Fruit fly (Drosophila melanogaster) whole organism, embryonic: ENCODE measurements around the gene Ror.
A peak's percentile ranks its signal among the peaks of the same experiment; 100 is the strongest.

Experiments
- Bdp1 ChIP-seq: fragments of 200-800 bp; sonication (Bioruptor generic); optimal IDR thresholded peaks from 3 replicates; lab custom pipeline; 2016; ENCODE audit warnings: missing biosample characterization, missing genetic modification characterization
- CG10321 ChIP-seq: fragments of 200-800 bp; sonication (Bioruptor generic); IDR thresholded peaks from 2 replicates; pipeline ENCODE4 v1.3.6; 2022; ENCODE audit warnings: missing biosample characterization, missing genetic modification characterization
- CG11085 ChIP-seq: fragments of 200-800 bp; sonication (Bioruptor generic); IDR thresholded peaks from 2 replicates; pipeline ENCODE4 v1.3.6; 2022; ENCODE audit warnings: missing biosample characterization, missing genetic modification characterization
- CG11456 ChIP-seq: fragments of 200-800 bp; sonication (Bioruptor generic); IDR thresholded peaks from 3 replicates; pipeline ENCODE4 v1.3.6; 2022; ENCODE audit warnings: missing biosample characterization, missing genetic modification characterization
- CG11560 ChIP-seq: fragments of 200-800 bp; sonication (Bioruptor generic); IDR thresholded peaks from 3 replicates; pipeline ENCODE4 v1.3.6; 2022; ENCODE audit warnings: missing biosample characterization, missing genetic modification characterization
- CG12659 ChIP-seq: fragments of 200-800 bp; sonication (Bioruptor generic); optimal IDR thresholded peaks from 3 replicates; lab custom pipeline; 2017; ENCODE audit warnings: mild to moderate bottlenecking, missing biosample characterization, missing genetic modification reagents, missing genetic modification characterization
- CG12744 ChIP-seq: fragments of 200-800 bp; sonication (Bioruptor generic); optimal IDR thresholded peaks from 2 replicates; lab custom pipeline; 2016; ENCODE audit warnings: missing biosample characterization, missing genetic modification characterization
- CG1603 ChIP-seq: fragments of 200-800 bp; sonication (Bioruptor generic); optimal IDR thresholded peaks from 2 replicates; lab custom pipeline; 2019; ENCODE audit warnings: missing biosample characterization, mild to moderate bottlenecking, missing genetic modification characterization, moderate library complexity
- CG17568 ChIP-seq: fragments of 200-800 bp; sonication (Bioruptor generic); optimal IDR thresholded peaks from 2 replicates; lab custom pipeline; 2018; ENCODE audit warnings: missing biosample characterization, mild to moderate bottlenecking, missing genetic modification characterization, moderate library complexity
- CG18619 ChIP-seq: fragments of 200-800 bp; sonication (Bioruptor generic); optimal IDR thresholded peaks from 3 replicates; lab custom pipeline; 2017; ENCODE audit warnings: missing biosample characterization, mild to moderate bottlenecking, missing genetic modification characterization
- CG2678 ChIP-seq: fragments of 200-800 bp; sonication (Bioruptor generic); optimal IDR thresholded peaks from 3 replicates; lab custom pipeline; 2019; ENCODE audit warnings: missing biosample characterization, mild to moderate bottlenecking, missing genetic modification characterization, moderate library complexity
- CG30020 ChIP-seq: fragments of 200-800 bp; optimal IDR thresholded peaks from 2 replicates; lab custom pipeline; 2019; ENCODE audit warnings: missing biosample characterization, mild to moderate bottlenecking, missing genetic modification characterization, moderate library complexity
- CG30403 ChIP-seq: fragments of 200-800 bp; sonication (Bioruptor generic); optimal IDR thresholded peaks from 3 replicates; lab custom pipeline; 2016; ENCODE audit warnings: missing biosample characterization, missing genetic modification characterization
- CG30431 ChIP-seq: fragments of 200-800 bp; sonication (Bioruptor generic); optimal IDR thresholded peaks from 2 replicates; lab custom pipeline; 2017; ENCODE audit warnings: missing biosample characterization, missing genetic modification characterization
- CG4360 ChIP-seq: fragments of 200-800 bp; sonication (Bioruptor generic); IDR thresholded peaks from 2 replicates; pipeline ENCODE4 v1.3.6; 2022; ENCODE audit warnings: missing biosample characterization, missing genetic modification characterization
- CG4617 ChIP-seq: fragments of 200-800 bp; sonication (Bioruptor generic); optimal IDR thresholded peaks from 3 replicates; lab custom pipeline; 2016; ENCODE audit warnings: missing biosample characterization, missing genetic modification characterization, borderline replicate concordance
- CG5245 ChIP-seq: fragments of 200-800 bp; sonication (Bioruptor generic); optimal IDR thresholded peaks from 3 replicates; lab custom pipeline; 2016; ENCODE audit warnings: missing biosample characterization, missing genetic modification characterization
- CG6254 ChIP-seq: fragments of 200-800 bp; sonication (Bioruptor generic); optimal IDR thresholded peaks from 3 replicates; lab custom pipeline; 2017; ENCODE audit warnings: mild to moderate bottlenecking, missing biosample characterization, missing genetic modification reagents, missing genetic modification characterization
- CG6689 ChIP-seq: fragments of 200-800 bp; sonication (Bioruptor generic); IDR thresholded peaks from 2 replicates; pipeline ENCODE4 v1.3.6; 2022; ENCODE audit warnings: missing biosample characterization, missing genetic modification characterization
- CG7745 ChIP-seq: fragments of 200-800 bp; sonication (Bioruptor generic); optimal IDR thresholded peaks from 2 replicates; lab custom pipeline; 2018; ENCODE audit warnings: missing biosample characterization, mild to moderate bottlenecking, missing genetic modification characterization, moderate library complexity
- D19A ChIP-seq: fragments of 200-800 bp; optimal IDR thresholded peaks from 3 replicates; lab custom pipeline; 2019; ENCODE audit warnings: missing biosample characterization, mild to moderate bottlenecking, missing genetic modification characterization, moderate library complexity
- Dek ChIP-seq: fragments of 200-800 bp; sonication (Bioruptor generic); optimal IDR thresholded peaks from 3 replicates; lab custom pipeline; 2019; ENCODE audit warnings: missing biosample characterization, mild to moderate bottlenecking, missing genetic modification characterization, moderate library complexity
- E2f2 ChIP-seq: fragments of 200-800 bp; sonication (Bioruptor generic); IDR thresholded peaks from 2 replicates; pipeline ENCODE4 v1.3.6; 2022; ENCODE audit warnings: missing biosample characterization, missing genetic modification characterization
- Elba2 ChIP-seq: fragments of 200-800 bp; sonication (Bioruptor generic); optimal IDR thresholded peaks from 3 replicates; lab custom pipeline; 2016; ENCODE audit warnings: missing biosample characterization, missing genetic modification characterization
- Hmr ChIP-seq: fragments of 200-800 bp; sonication (Bioruptor generic); optimal IDR thresholded peaks from 3 replicates; lab custom pipeline; 2017; ENCODE audit warnings: mild to moderate bottlenecking, missing biosample characterization, missing genetic modification reagents, missing genetic modification characterization
- Lpt ChIP-seq: fragments of >200 bp; optimal IDR thresholded peaks from 2 replicates; lab custom pipeline; 2018; ENCODE audit warnings: missing biosample characterization, missing genetic modification characterization
- MBD-R2 ChIP-seq: fragments of 200-800 bp; sonication (Bioruptor generic); IDR thresholded peaks from 2 replicates; pipeline ENCODE4 v1.3.6; 2022; ENCODE audit warnings: missing biosample characterization, missing genetic modification characterization
- MESR4 ChIP-seq: fragments of 200-800 bp; sonication (Bioruptor generic); optimal IDR thresholded peaks from 2 replicates; lab custom pipeline; 2018; ENCODE audit warnings: missing biosample characterization, mild to moderate bottlenecking, missing genetic modification characterization, moderate library complexity
- NC2β ChIP-seq: fragments of 200-800 bp; sonication (Bioruptor generic); optimal IDR thresholded peaks from 2 replicates; lab custom pipeline; 2016; ENCODE audit warnings: missing biosample characterization, missing genetic modification characterization
- Opbp ChIP-seq: fragments of 200-800 bp; sonication (Bioruptor generic); IDR thresholded peaks from 3 replicates; pipeline ENCODE4 v1.3.6; 2022; ENCODE audit warnings: missing biosample characterization, missing genetic modification characterization; ENCODE audit not compliant: partially characterized antibody
- Ssrp ChIP-seq: fragments of 200-800 bp; sonication (Bioruptor generic); optimal IDR thresholded peaks from 2 replicates; lab custom pipeline; 2018; ENCODE audit warnings: missing biosample characterization, mild to moderate bottlenecking, missing genetic modification characterization, moderate library complexity
- YL-1 ChIP-seq: fragments of 200-800 bp; sonication (Bioruptor generic); optimal IDR thresholded peaks from 3 replicates; lab custom pipeline; 2017; ENCODE audit warnings: missing biosample characterization, mild to moderate bottlenecking, missing genetic modification characterization
- ash1 ChIP-seq: fragments of 200-800 bp; sonication (Bioruptor generic); optimal IDR thresholded peaks from 2 replicates; lab custom pipeline; 2018; ENCODE audit warnings: missing biosample characterization, mild to moderate bottlenecking, missing genetic modification characterization
- bcd ChIP-seq: fragments of 200-800 bp; sonication (Bioruptor generic); optimal IDR thresholded peaks from 2 replicates; lab custom pipeline; 2017; ENCODE audit warnings: missing biosample characterization, mild to moderate bottlenecking, missing genetic modification characterization
- btn ChIP-seq: fragments of 200-800 bp; sonication (Bioruptor generic); optimal IDR thresholded peaks from 2 replicates; lab custom pipeline; 2016; ENCODE audit warnings: missing biosample characterization, missing genetic modification characterization
- en ChIP-seq: fragments of 200-800 bp; sonication (Bioruptor generic); optimal IDR thresholded peaks from 2 replicates; lab custom pipeline; 2016; ENCODE audit warnings: missing biosample characterization, missing genetic modification characterization
- eve ChIP-seq, 2 experiments: fragments of >200 bp; optimal IDR thresholded peaks; 2 replicates each; lab custom pipeline; 2017; ENCODE audit warnings: missing biosample characterization in 2 of 2, missing genetic modification characterization in 2 of 2
- grn ChIP-seq: fragments of 200-800 bp; sonication (Bioruptor generic); optimal IDR thresholded peaks from 3 replicates; lab custom pipeline; 2017; ENCODE audit warnings: missing biosample characterization, missing genetic modification characterization
- kah ChIP-seq: fragments of 200-800 bp; sonication (Bioruptor generic); optimal IDR thresholded peaks from 2 replicates; lab custom pipeline; 2018; ENCODE audit warnings: missing biosample characterization, mild to moderate bottlenecking, missing genetic modification characterization
- onecut ChIP-seq: fragments of 200-800 bp; sonication (Bioruptor generic); IDR thresholded peaks from 2 replicates; pipeline ENCODE4 v1.3.6; 2022; ENCODE audit warnings: missing biosample characterization, missing genetic modification characterization
- pfk ChIP-seq: fragments of 200-800 bp; sonication (Bioruptor generic); optimal IDR thresholded peaks from 2 replicates; lab custom pipeline; 2018; ENCODE audit warnings: missing biosample characterization, mild to moderate bottlenecking, missing genetic modification characterization, moderate library complexity
- phol ChIP-seq: fragments of 200-800 bp; sonication (Bioruptor generic); optimal IDR thresholded peaks from 3 replicates; lab custom pipeline; 2018; ENCODE audit warnings: missing biosample characterization, mild to moderate bottlenecking, missing genetic modification characterization, moderate library complexity
- pzg ChIP-seq: fragments of 200-800 bp; sonication (Bioruptor generic); optimal IDR thresholded peaks from 3 replicates; lab custom pipeline; 2018; ENCODE audit warnings: missing biosample characterization, mild to moderate bottlenecking, missing genetic modification characterization, moderate library complexity
- row ChIP-seq: fragments of 200-800 bp; sonication (Bioruptor generic); IDR thresholded peaks from 3 replicates; pipeline ENCODE4 v1.3.6; 2022; ENCODE audit warnings: missing biosample characterization, missing genetic modification characterization
- sna ChIP-seq: fragments of 200-800 bp; sonication (Bioruptor generic); IDR thresholded peaks from 2 replicates; pipeline ENCODE4 v1.3.6; 2022; ENCODE audit warnings: missing biosample characterization, missing genetic modification characterization; ENCODE audit not compliant: partially characterized antibody
- stwl ChIP-seq: fragments of 200-800 bp; sonication (Bioruptor generic); optimal IDR thresholded peaks from 3 replicates; lab custom pipeline; 2018; ENCODE audit warnings: missing biosample characterization, mild to moderate bottlenecking, missing genetic modification characterization, moderate library complexity
- tio ChIP-seq: fragments of 200-800 bp; sonication (Bioruptor generic); optimal IDR thresholded peaks from 2 replicates; lab custom pipeline; 2017; ENCODE audit warnings: missing biosample characterization, missing genetic modification characterization, inconsistent platforms
- unc-4 ChIP-seq: fragments of 200-800 bp; sonication (Bioruptor generic); IDR thresholded peaks from 2 replicates; pipeline ENCODE4 v1.3.6; 2022; ENCODE audit warnings: missing biosample characterization, missing genetic modification characterization; ENCODE audit not compliant: partially characterized antibody
- vnd ChIP-seq: fragments of 200-800 bp; sonication (Bioruptor generic); IDR thresholded peaks from 3 replicates; pipeline ENCODE4 v1.3.6; 2022; ENCODE audit warnings: missing biosample characterization, missing genetic modification characterization; ENCODE audit not compliant: partially characterized antibody
- z ChIP-seq: fragments of 200-800 bp; sonication (Bioruptor generic); IDR thresholded peaks from 3 replicates; pipeline ENCODE4 v1.3.6; 2022; ENCODE audit warnings: missing biosample characterization, missing genetic modification characterization

The Ror gene

DNA sequence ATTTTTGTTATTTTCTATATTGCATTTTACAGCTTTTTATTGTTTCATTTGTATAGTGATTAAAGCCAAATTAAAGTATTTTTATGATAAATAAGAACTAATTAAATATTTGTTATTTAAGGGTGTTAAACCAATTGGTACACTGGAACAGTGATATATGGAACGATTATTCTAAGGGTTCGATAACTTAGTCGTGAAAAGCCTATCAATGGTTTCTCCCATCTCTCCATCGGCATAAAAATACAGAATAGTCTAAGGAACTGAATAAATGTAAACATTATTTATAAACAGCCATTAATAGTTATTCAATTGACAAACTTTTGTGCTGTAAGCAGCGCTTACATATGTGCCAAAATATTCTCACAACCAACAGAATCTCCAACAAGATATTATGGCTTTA is 13.5 kb downstream of the Ror start, which contains the start of gene Mob3 (continued):
- TF ChIP-seq YL-1 (GFP tag; lab: Kevin White, UChicago) (peak; percentile 53), CG2678 (no peak), row (peak; percentile 42; the same call in 1 of the 3 replicates), CG17568 (GFP tag; lab: Kevin White, UChicago) (peak; percentile 33), NC2β (GFP tag; lab: Kevin White, UChicago) (no peak), CG10321 (GFP tag; lab: Robert Waterston, UW) (no peak), Bdp1 (GFP tag; lab: Kevin White, UChicago) (no peak), CG12744 (GFP tag; lab: Kevin White, UChicago) (no peak), bcd (GFP tag; lab: Kevin White, UChicago) (no peak), MESR4 (peak; percentile 37), CG30431 (no peak), CG4360 (GFP tag; lab: Robert Waterston, UW) (no peak), Lpt (no peak), Opbp (peak; percentile 55; the same call in 1 of the 3 replicates), CG5245 (GFP tag; lab: Kevin White, UChicago) (no peak), sna (GFP tag; lab: Robert Waterston, UW) (0 out of 2 replicates have a peak, but pooled peaks have one; percentile 24), Hmr (GFP tag; lab: Kevin White, UChicago) (no peak), pzg (GFP tag; lab: Kevin White, UChicago) (peak; percentile 37), CG11560 (tag; lab: Robert Waterston, UW) (no peak), stwl (tag; lab: Kevin White, UChicago) (peak; percentile 30), CG12659 (GFP tag; lab: Kevin White, UChicago) (peak; percentile 31), eve (GFP tag; optimal IDR thresholded peaks at IDR 0.05; lab: Kevin White, UChicago) (peak in 1 of 2 experiments; percentile 56), Ssrp (tag; lab: Kevin White, UChicago) (no peak), btn (GFP tag; lab: Kevin White, UChicago) (no peak), CG1603 (tag; lab: Kevin White, UChicago) (peak; percentile 82), CG11085 (GFP tag; lab: Robert Waterston, UW) (no peak), Elba2 (GFP tag; lab: Kevin White, UChicago) (peak; percentile 27), unc-4 (GFP tag; lab: Robert Waterston, UW) (peak; percentile 35; the same call in 1 of the 2 replicates), grn (GFP tag; lab: Kevin White, UChicago) (no peak)

DNA sequence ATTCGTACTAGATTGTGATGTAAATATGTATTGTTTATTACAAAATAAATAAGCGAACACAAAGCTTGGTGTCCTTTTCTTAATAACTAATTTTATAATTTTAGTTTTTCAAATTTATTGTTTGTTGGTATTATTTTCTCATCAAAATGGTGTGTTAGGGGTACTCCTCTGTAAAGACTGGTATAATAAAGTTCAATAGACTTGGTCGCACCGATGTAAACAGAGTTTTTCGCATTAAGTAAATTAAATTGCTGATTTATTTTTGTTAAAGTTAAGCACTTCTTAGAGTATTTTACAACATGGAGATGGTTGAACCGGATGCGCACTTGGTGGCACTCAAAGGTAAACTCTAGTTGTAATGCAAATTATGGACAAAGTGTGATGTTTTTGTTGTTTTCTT is 14.9 kb downstream of the Ror start, which contains the start of gene CG4953:
Gene CG4953 (plus strand): TSS at position 193 of the 400 bp plus-strand sequence.
- TF ChIP-seq CG18619 = no peak
- TF ChIP-seq z = no peak
- peak; percentile 25 for TF ChIP-seq CG4617 (GFP tag; lab: Kevin White, UChicago)
- TF ChIP-seq CG12659 (GFP tag; lab: Kevin White, UChicago) = peak; percentile 4
- no peak for TF ChIP-seq vnd (GFP tag; lab: Robert Waterston, UW)
- TF ChIP-seq D19A (tag; lab: Kevin White, UChicago) = no peak
- no peak for TF ChIP-seq CG11456 (GFP tag; lab: Robert Waterston, UW)
- TF ChIP-seq kah (GFP tag; lab: Kevin White, UChicago) = no peak
- TF ChIP-seq phol (tag; lab: Kevin White, UChicago) = peak; percentile 0
- TF ChIP-seq pfk (GFP tag; lab: Kevin White, UChicago) = peak; percentile 22
- TF ChIP-seq onecut (GFP tag; lab: Robert Waterston, UW) = no peak
- TF ChIP-seq CG7745 (tag; lab: Kevin White, UChicago) = no peak
- no peak for TF ChIP-seq Dek (tag; lab: Kevin White, UChicago)
- TF ChIP-seq CG6254 (GFP tag; lab: Kevin White, UChicago) = no peak
- TF ChIP-seq E2f2 (GFP tag; lab: Robert Waterston, UW) = peak; percentile 26; the same call in 1 of the 2 replicates
- TF ChIP-seq CG30020 (tag; lab: Kevin White, UChicago) = peak; percentile 65
- TF ChIP-seq CG1603 (tag; lab: Kevin White, UChicago) = peak; percentile 3
- TF ChIP-seq MESR4 = peak; percentile 33
- TF ChIP-seq CG6689 = no peak
- peak; percentile 66 for TF ChIP-seq MBD-R2
- TF ChIP-seq en = no peak
- TF ChIP-seq pzg (GFP tag; lab: Kevin White, UChicago) = peak; percentile 44
- no peak for TF ChIP-seq ash1 (GFP tag; lab: Kevin White, UChicago)
- TF ChIP-seq stwl (tag; lab: Kevin White, UChicago) = peak; percentile 32
- no peak for TF ChIP-seq tio (GFP tag; lab: Kevin White, UChicago)
- no peak for TF ChIP-seq CG30403 (GFP tag; lab: Kevin White, UChicago)
